Fruit fly (Drosophila melanogaster): ENCODE data around the gene CG34012.

Gene CG34012

DNA sequence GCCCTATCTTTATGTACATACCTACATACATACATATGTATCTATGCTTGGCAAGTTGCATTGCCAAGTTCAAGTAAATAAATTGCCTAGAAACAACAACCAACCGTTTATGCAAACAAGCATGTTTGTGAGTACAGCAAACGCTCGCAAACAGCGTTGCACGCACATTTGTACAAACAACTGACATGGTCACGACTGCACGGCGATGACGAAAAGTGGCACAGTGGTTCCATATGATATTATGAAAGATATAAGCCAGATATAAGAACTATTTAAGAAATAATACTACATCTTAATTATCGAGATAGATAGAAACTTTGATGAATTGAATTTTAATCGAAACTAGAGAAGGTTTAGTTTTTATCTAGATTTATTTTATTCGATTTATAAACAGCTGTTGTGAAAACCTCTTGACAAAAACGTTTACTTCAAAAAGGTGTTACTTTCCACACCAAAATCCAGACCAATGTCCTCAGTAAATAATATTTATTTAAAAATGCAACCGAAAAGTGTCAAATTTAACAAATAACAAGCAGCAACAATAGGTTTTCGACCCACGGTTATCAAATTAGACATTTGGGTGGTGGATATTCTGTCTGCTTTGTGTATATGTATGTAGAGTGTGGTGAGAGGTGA lies 19.4 kb downstream of the CG34012 start (continued):
- TF ChIP-seq CG6792 (GFP tag; optimal IDR thresholded peaks at IDR 0.05), result peak; percentile 50
- peak; percentile 67 for TF ChIP-seq eg (GFP tag; IDR thresholded peaks at IDR 0.05)
- TF ChIP-seq salr (GFP tag; optimal IDR thresholded peaks at IDR 0.05), result peak in 1 of 2 experiments; percentile 85
- peak; percentile 54 for TF ChIP-seq CG31627 (GFP tag; optimal IDR thresholded peaks at IDR 0.05)
- no peak for TF ChIP-seq CG8319 (GFP tag; optimal IDR thresholded peaks at IDR 0.05)
- peak; percentile 65; the same call in 1 of the 3 replicates for TF ChIP-seq CG6163 (GFP tag; IDR thresholded peaks at IDR 0.05)
- TF ChIP-seq CG3032 (tag; optimal IDR thresholded peaks at IDR 0.05), result peak; percentile 11
- TF ChIP-seq svp (GFP tag), result peak; percentile 88
- peak; percentile 92 for TF ChIP-seq fkh (GFP tag; optimal IDR thresholded peaks at IDR 0.05)
- peak; percentile 71 for TF ChIP-seq Lpt (GFP tag; optimal IDR thresholded peaks at IDR 0.05)
- TF ChIP-seq achi (GFP tag; optimal IDR thresholded peaks at IDR 0.05), result peak; percentile 77
- TF ChIP-seq Eip93F (GFP tag; optimal IDR thresholded peaks at IDR 0.05), result no peak
- TF ChIP-seq fd85E (GFP tag; optimal IDR thresholded peaks at IDR 0.05), result no peak
- peak; percentile 58 for TF ChIP-seq Gug (GFP tag; IDR thresholded peaks at IDR 0.05)
- no peak for TF ChIP-seq CG1621 (tag; optimal IDR thresholded peaks at IDR 0.05)
- TF ChIP-seq CG11762 (GFP tag; optimal IDR thresholded peaks at IDR 0.05; ENCODE audit: insufficient read depth), result peak; percentile 50
- TF ChIP-seq Eip78C (GFP tag), result peak; percentile 92
- TF ChIP-seq CG11294 (GFP tag; IDR thresholded peaks at IDR 0.05), result no peak; the same call in 1 of the 2 replicates
- TF ChIP-seq Smox (GFP tag; optimal IDR thresholded peaks at IDR 0.05), result peak; percentile 71
- TF ChIP-seq CG10631 (GFP tag; optimal IDR thresholded peaks at IDR 0.05), result peak; percentile 61
- TF ChIP-seq net (GFP tag; optimal IDR thresholded peaks at IDR 0.05), result peak; percentile 84
- TF ChIP-seq CG8632 (GFP tag; optimal IDR thresholded peaks at IDR 0.05), result peak; percentile 68
- peak; percentile 56 for TF ChIP-seq Ets21C (GFP tag; optimal IDR thresholded peaks at IDR 0.05)
- TF ChIP-seq topi (GFP tag; optimal IDR thresholded peaks at IDR 0.05), result peak; percentile 75

- no peak for TF ChIP-seq Sox102F (GFP tag; optimal IDR thresholded peaks at IDR 0.05)
- TF ChIP-seq esn (GFP tag; optimal IDR thresholded peaks at IDR 0.05), result no peak
- peak; percentile 84 for TF ChIP-seq fkh (GFP tag; optimal IDR thresholded peaks at IDR 0.05)
- no peak for TF ChIP-seq CG7368 (GFP tag; optimal IDR thresholded peaks at IDR 0.05)
- TF ChIP-seq CG6163 (GFP tag; IDR thresholded peaks at IDR 0.05), result no peak
- no peak for TF ChIP-seq CG8119 (GFP tag; IDR thresholded peaks at IDR 0.05)
These were observed 23.5 kb downstream of the CG34012 start for dm6 chr3L:11085810-11086209.

DNA sequence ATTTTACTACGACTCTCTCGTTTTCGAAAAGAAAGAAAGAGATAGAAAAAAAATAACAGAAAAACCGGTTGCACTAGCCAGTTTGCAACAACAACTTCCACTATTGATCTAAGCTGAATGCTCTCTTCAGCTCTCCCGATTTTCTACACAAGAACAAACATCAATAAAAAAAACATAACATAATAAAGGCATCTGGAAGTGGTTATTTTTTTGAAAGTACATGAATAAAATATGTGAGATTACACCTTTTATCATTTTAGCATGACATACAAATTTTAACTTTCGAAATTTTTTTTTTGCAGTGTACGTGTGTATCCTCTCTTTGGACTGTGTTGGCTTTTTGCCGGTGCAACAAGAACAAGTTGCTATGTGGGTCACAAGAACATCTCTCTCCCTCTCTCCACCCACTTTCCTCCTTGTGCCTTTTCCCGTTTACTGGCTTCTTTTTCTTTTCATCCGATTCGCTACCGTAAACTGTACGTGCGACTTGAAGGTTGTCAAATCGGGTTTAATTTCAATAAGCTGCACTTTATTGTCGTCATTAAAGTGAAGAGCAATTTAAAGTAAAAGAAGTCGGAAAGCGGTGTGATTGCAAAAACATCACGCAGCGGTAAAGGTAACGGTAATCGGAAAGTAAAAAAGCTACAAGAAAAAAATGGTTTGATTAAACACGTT lies 24.6 kb downstream of the CG34012 start:
- TF ChIP-seq CG10631 (GFP tag; optimal IDR thresholded peaks at IDR 0.05) (peak; percentile 98), topi (GFP tag; optimal IDR thresholded peaks at IDR 0.05) (peak; percentile 93), Eip93F (GFP tag; optimal IDR thresholded peaks at IDR 0.05) (no peak), Hr4 (GFP tag; optimal IDR thresholded peaks at IDR 0.05) (peak; percentile 99), Ets96B (tag; optimal IDR thresholded peaks at IDR 0.05) (peak; percentile 97), CG34406 (GFP tag; optimal IDR thresholded peaks at IDR 0.05) (peak; percentile 94), Gug (GFP tag; IDR thresholded peaks at IDR 0.05) (peak; percentile 99), vri (GFP tag; optimal IDR thresholded peaks at IDR 0.05) (peak; percentile 63), svp (GFP tag) (no peak), eg (GFP tag; IDR thresholded peaks at IDR 0.05) (peak; percentile 100), CG3919 (GFP tag; optimal IDR thresholded peaks at IDR 0.05) (peak; percentile 98), Hr38 (GFP tag; optimal IDR thresholded peaks at IDR 0.05) (peak; percentile 93), Blimp-1 (GFP tag; optimal IDR thresholded peaks at IDR 0.05) (peak; percentile 68), CG7368 (GFP tag; optimal IDR thresholded peaks at IDR 0.05) (peak; percentile 96), CG9139 (GFP tag; optimal IDR thresholded peaks at IDR 0.05) (peak; percentile 93), CG16779 (tag; optimal IDR thresholded peaks at IDR 0.05) (peak; percentile 95), CG32006 (GFP tag; optimal IDR thresholded peaks at IDR 0.05) (peak; percentile 99), Sox15 (GFP tag; optimal IDR thresholded peaks at IDR 0.05) (peak; percentile 80), CG3032 (tag; optimal IDR thresholded peaks at IDR 0.05) (peak; percentile 96), CG6808 (GFP tag; optimal IDR thresholded peaks at IDR 0.05) (peak; percentile 93), CG1621 (tag; optimal IDR thresholded peaks at IDR 0.05) (peak; percentile 93), CG6276 (GFP tag; optimal IDR thresholded peaks at IDR 0.05) (peak; percentile 99), Sox102F (GFP tag; optimal IDR thresholded peaks at IDR 0.05) (peak; percentile 87), CG11902 (GFP tag; optimal IDR thresholded peaks at IDR 0.05) (peak; percentile 83), esn (GFP tag; optimal IDR thresholded peaks at IDR 0.05) (peak; percentile 92), Smox (GFP tag; optimal IDR thresholded peaks at IDR 0.05) (no peak), Ets21C (GFP tag; optimal IDR thresholded peaks at IDR 0.05) (peak; percentile 79), CG8119 (GFP tag; IDR thresholded peaks at IDR 0.05) (peak; percentile 100), pdm3 (GFP tag; optimal IDR thresholded peaks at IDR 0.05) (peak; percentile 98), CG15336 (GFP tag; IDR thresholded peaks at IDR 0.05) (peak; percentile 100), CG8319 (GFP tag; optimal IDR thresholded peaks at IDR 0.05) (peak; percentile 85)

All from whole organism, prepupa.